Fruit fly (Drosophila melanogaster) whole organism, wandering third instar larva: ENCODE data around the gene CNMaR.
A peak's percentile ranks its signal among the peaks of the same experiment; 100 is the strongest.

ENCODE experiments used
- Abd-B ChIP-seq: fragments of >200 bp; optimal IDR thresholded peaks from 2 replicates; lab custom pipeline; 2017; ENCODE audit warnings: missing biosample characterization, missing genetic modification characterization
- CG32264 ChIP-seq: fragments of 200-800 bp; sonication (Bioruptor generic); optimal IDR thresholded peaks from 2 replicates; lab custom pipeline; 2016; ENCODE audit warnings: missing biosample characterization, missing genetic modification characterization
- CG9705 ChIP-seq: fragments of 200-800 bp; sonication (Bioruptor generic); optimal IDR thresholded peaks from 2 replicates; lab custom pipeline; 2018; ENCODE audit warnings: missing biosample characterization, mild to moderate bottlenecking, missing genetic modification characterization
- Dif ChIP-seq: fragments of 200-275, 200-300 bp; sonication (Bioruptor generic); optimal IDR thresholded peaks from 2 replicates; lab custom pipeline; 2018; ENCODE audit warnings: missing biosample characterization, missing genetic modification characterization; ENCODE audit not compliant: partially characterized antibody
- GATAd ChIP-seq: sonication (Bioruptor generic); optimal IDR thresholded peaks from 2 replicates; lab custom pipeline; 2016; ENCODE audit warnings: missing biosample characterization, missing genetic modification characterization
- HLH106 ChIP-seq: fragments of 200-800 bp; optimal IDR thresholded peaks from 3 replicates; lab custom pipeline; 2019; ENCODE audit warnings: missing biosample characterization, mild to moderate bottlenecking, missing genetic modification characterization, moderate library complexity
- Hnf4 ChIP-seq: fragments of 200-800 bp; sonication (Bioruptor generic); optimal IDR thresholded peaks from 2 replicates; lab custom pipeline; 2016; ENCODE audit warnings: missing biosample characterization, mild to moderate bottlenecking, missing genetic modification characterization
- Hr78 ChIP-seq: fragments of >200 bp; optimal IDR thresholded peaks from 2 replicates; lab custom pipeline; 2017; ENCODE audit warnings: missing biosample characterization, missing genetic modification characterization
- Hr83 ChIP-seq: fragments of 200-300 bp; sonication (Bioruptor generic); optimal IDR thresholded peaks from 2 replicates; lab custom pipeline; 2016; ENCODE audit warnings: missing biosample characterization, mild to moderate bottlenecking, missing genetic modification characterization, moderate library complexity; ENCODE audit not compliant: poor library complexity, severe bottlenecking
- Jra ChIP-seq: sonication (Bioruptor generic); optimal IDR thresholded peaks from 2 replicates; lab custom pipeline; 2016; ENCODE audit warnings: missing biosample characterization, missing genetic modification characterization
- N ChIP-seq: fragments of >200 bp; optimal IDR thresholded peaks from 2 replicates; lab custom pipeline; 2018; ENCODE audit warnings: missing biosample characterization, missing external identifiers, missing genetic modification characterization
- OdsH ChIP-seq: fragments of 200-800 bp; sonication (Bioruptor generic); optimal IDR thresholded peaks from 2 replicates; lab custom pipeline; 2016; ENCODE audit warnings: missing biosample characterization, mild to moderate bottlenecking, missing genetic modification characterization
- Rel ChIP-seq, 2 experiments: fragments of 200-800 bp; sonication (Bioruptor generic) in 1 of 2; optimal IDR thresholded peaks; 2 replicates in 1 of 2; 3 replicates in 1 of 2; lab custom pipeline; 2016 to 2019; ENCODE audit warnings: mild to moderate bottlenecking in 2 of 2, missing biosample characterization in 2 of 2, missing genetic modification characterization in 2 of 2, moderate library complexity in 1 of 2
- Sp1 ChIP-seq: fragments of 200-800 bp; sonication (Bioruptor generic); optimal IDR thresholded peaks from 3 replicates; lab custom pipeline; 2019; ENCODE audit warnings: missing biosample characterization, mild to moderate bottlenecking, missing genetic modification characterization, moderate library complexity
- Vsx2 ChIP-seq: fragments of 200-300, 225-300 bp; sonication (Bioruptor generic); optimal IDR thresholded peaks from 2 replicates; lab custom pipeline; 2018; ENCODE audit warnings: missing biosample characterization, missing genetic modification characterization; ENCODE audit not compliant: partially characterized antibody
- br ChIP-seq: fragments of 200-800 bp; sonication (Bioruptor generic); optimal IDR thresholded peaks from 2 replicates; lab custom pipeline; 2016; ENCODE audit warnings: missing biosample characterization, missing genetic modification characterization
- brk ChIP-seq: fragments of 200-800 bp; sonication (Bioruptor generic); optimal IDR thresholded peaks from 2 replicates; lab custom pipeline; 2016; ENCODE audit warnings: missing biosample characterization, mild to moderate bottlenecking, missing genetic modification characterization
- dmrt93B ChIP-seq: fragments of 200-800 bp; sonication (Bioruptor generic); optimal IDR thresholded peaks from 2 replicates; lab custom pipeline; 2018; ENCODE audit warnings: missing biosample characterization, mild to moderate bottlenecking, missing genetic modification characterization
- ey ChIP-seq: fragments of 200-800 bp; sonication (Bioruptor generic); optimal IDR thresholded peaks from 2 replicates; lab custom pipeline; 2016; ENCODE audit warnings: missing biosample characterization, missing genetic modification characterization
- foxo ChIP-seq, 2 experiments: fragments of 200-800 bp; sonication (Bioruptor generic); optimal IDR thresholded peaks; 2 replicates in 1 of 2; 3 replicates in 1 of 2; lab custom pipeline; 2016 to 2017; ENCODE audit warnings: missing biosample characterization in 2 of 2, missing genetic modification characterization in 2 of 2
- fru ChIP-seq: fragments of 200-800 bp; sonication (Bioruptor generic); optimal IDR thresholded peaks from 3 replicates; lab custom pipeline; 2016; ENCODE audit warnings: missing biosample characterization, mild to moderate bottlenecking, missing genetic modification characterization
- h ChIP-seq: fragments of 200-800 bp; sonication (Bioruptor generic); optimal IDR thresholded peaks from 3 replicates; lab custom pipeline; 2016; ENCODE audit warnings: missing biosample characterization, mild to moderate bottlenecking, missing genetic modification characterization
- jim ChIP-seq: fragments of 175-275, 200-325 bp; sonication (Bioruptor generic); optimal IDR thresholded peaks from 2 replicates; lab custom pipeline; 2016; ENCODE audit warnings: missing biosample characterization, mild to moderate bottlenecking, missing genetic modification characterization
- lola ChIP-seq: fragments of >200 bp; optimal IDR thresholded peaks from 2 replicates; lab custom pipeline; 2017; ENCODE audit warnings: missing biosample characterization, missing genetic modification characterization
- pan ChIP-seq: fragments of >200 bp; optimal IDR thresholded peaks from 2 replicates; lab custom pipeline; 2017
- psq ChIP-seq: fragments of 200-800 bp; sonication (Bioruptor generic); optimal IDR thresholded peaks from 3 replicates; lab custom pipeline; 2017; ENCODE audit warnings: missing biosample characterization, mild to moderate bottlenecking, missing genetic modification characterization, moderate library complexity
- rgr ChIP-seq: fragments of 200-800 bp; sonication (Bioruptor generic); optimal IDR thresholded peaks from 3 replicates; lab custom pipeline; 2016; ENCODE audit warnings: missing biosample characterization, mild to moderate bottlenecking, missing genetic modification characterization
- sage ChIP-seq: fragments of 200-800 bp; sonication (Bioruptor generic); optimal IDR thresholded peaks from 2 replicates; lab custom pipeline; 2016; ENCODE audit warnings: missing biosample characterization, mild to moderate bottlenecking, missing genetic modification characterization
- sv ChIP-seq: fragments of 200-800 bp; sonication (Bioruptor generic); optimal IDR thresholded peaks from 3 replicates; lab custom pipeline; 2016; ENCODE audit warnings: missing biosample characterization, missing genetic modification characterization
- usp ChIP-seq: fragments of >200 bp; optimal IDR thresholded peaks from 2 replicates; lab custom pipeline; 2017; ENCODE audit warnings: missing biosample characterization, missing genetic modification characterization
- woc ChIP-seq: sonication (Bioruptor generic); optimal IDR thresholded peaks from 2 replicates; lab custom pipeline; 2016; ENCODE audit warnings: missing biosample characterization, mild to moderate bottlenecking, missing genetic modification characterization

Gene CNMaR

dm6 chr3L:9637812-9638211, 6.1 kb upstream of the CNMaR start, which contains the start of gene CG8329:
CG8329 (plus strand) TSS chr3L:9638112.
- TF ChIP-seq GATAd (GFP tag; lab: Kevin White, UChicago) (no peak), pan (no peak), usp (GFP tag; lab: Kevin White, UChicago) (no peak), OdsH (GFP tag; lab: Kevin White, UChicago) (no peak), h (GFP tag; lab: Kevin White, UChicago) (no peak), woc (GFP tag; lab: Kevin White, UChicago) (no peak), N (GFP tag; lab: Kevin White, UChicago) (no peak), CG32264 (GFP tag; lab: Kevin White, UChicago) (no peak)

- no peak for TF ChIP-seq CG32264 (GFP tag; lab: Kevin White, UChicago)
- TF ChIP-seq fru (GFP tag; lab: Kevin White, UChicago): no peak
- no peak for TF ChIP-seq jim (GFP tag; lab: Kevin White, UChicago)
- no peak for TF ChIP-seq GATAd (GFP tag; lab: Kevin White, UChicago)
- no peak for TF ChIP-seq usp (GFP tag; lab: Kevin White, UChicago)
- TF ChIP-seq HLH106 (tag; lab: Kevin White, UChicago): no peak
Observed at dm6 chr3L:9638971-9639370, 4.9 kb upstream of the CNMaR start, which contains the start of gene CG18179. CG18179 (plus strand) TSS chr3L:9639271.

- TF ChIP-seq CG9705 (GFP tag; lab: Kevin White, UChicago): no peak
- no peak for TF ChIP-seq Hr78 (GFP tag; lab: Kevin White, UChicago)
Observed at dm6 chr3L:9640713-9641112, 3.2 kb upstream of the CNMaR start, which contains the start of gene CG18180. CG18180 (plus strand) TSS chr3L:9641013.

- no peak for TF ChIP-seq fru (GFP tag; lab: Kevin White, UChicago)
- no peak for TF ChIP-seq psq (GFP tag; lab: Kevin White, UChicago)
- TF ChIP-seq br (GFP tag; lab: Kevin White, UChicago): peak; percentile 5
- TF ChIP-seq N (GFP tag; lab: Kevin White, UChicago): no peak
- TF ChIP-seq ey: no peak
- no peak for TF ChIP-seq sage
- no peak for TF ChIP-seq brk
Observed at dm6 chr3L:9671372-9671771, 27.5 kb downstream of the CNMaR start.

dm6 chr3L:9674300-9674699, 30.4 kb downstream of the CNMaR start:
- TF ChIP-seq OdsH (GFP tag; lab: Kevin White, UChicago): no peak
- no peak for TF ChIP-seq foxo (GFP tag; optimal IDR thresholded peaks at IDR 0.05; lab: Kevin White, UChicago)
- no peak for TF ChIP-seq dmrt93B (GFP tag; lab: Kevin White, UChicago)
- no peak for TF ChIP-seq pan
- TF ChIP-seq, all 38 proteins: peak for 0

dm6 chr3L:9675528-9675963, 31.6 kb downstream of the CNMaR start:
- peak; percentile 9 for TF ChIP-seq fru (GFP tag; lab: Kevin White, UChicago)
- TF ChIP-seq Dif: peak; percentile 43
- peak; percentile 82 for TF ChIP-seq sage
- no peak for TF ChIP-seq sv (GFP tag; lab: Kevin White, UChicago)
- TF ChIP-seq woc (GFP tag; lab: Kevin White, UChicago): no peak
- no peak for TF ChIP-seq Hr83
- TF ChIP-seq foxo (GFP tag; optimal IDR thresholded peaks at IDR 0.05; lab: Kevin White, UChicago): peak in 1 of 2 experiments; percentile 77
- TF ChIP-seq Hnf4 (GFP tag; lab: Kevin White, UChicago): peak; percentile 32
- peak; percentile 59 for TF ChIP-seq br (GFP tag; lab: Kevin White, UChicago)
- TF ChIP-seq Sp1: peak; percentile 93
- TF ChIP-seq rgr (GFP tag; lab: Kevin White, UChicago): peak; percentile 18
- TF ChIP-seq Abd-B (GFP tag; lab: Kevin White, UChicago): no peak
- no peak for TF ChIP-seq lola (GFP tag; lab: Kevin White, UChicago)
- no peak for TF ChIP-seq Jra
- peak; percentile 59 for TF ChIP-seq CG9705 (GFP tag; lab: Kevin White, UChicago)
- peak; percentile 90 for TF ChIP-seq Rel (GFP tag; optimal IDR thresholded peaks at IDR 0.05; lab: Kevin White, UChicago)
- peak; percentile 74 for TF ChIP-seq Rel (tag; optimal IDR thresholded peaks at IDR 0.05; lab: Kevin White, UChicago)
- TF ChIP-seq Hr78 (GFP tag; lab: Kevin White, UChicago): no peak
- TF ChIP-seq h (GFP tag; lab: Kevin White, UChicago): peak; percentile 66
- TF ChIP-seq usp (GFP tag; lab: Kevin White, UChicago): no peak
- TF ChIP-seq Vsx2 (GFP tag; lab: Kevin White, UChicago): no peak
- TF ChIP-seq CG32264 (GFP tag; lab: Kevin White, UChicago): peak; percentile 77
- peak; percentile 25 for TF ChIP-seq HLH106 (tag; lab: Kevin White, UChicago)
- no peak for TF ChIP-seq dmrt93B (GFP tag; lab: Kevin White, UChicago)
- peak; percentile 83 for TF ChIP-seq jim (GFP tag; lab: Kevin White, UChicago)
- TF ChIP-seq psq (GFP tag; lab: Kevin White, UChicago): peak; percentile 42
- peak; percentile 13 for TF ChIP-seq OdsH (GFP tag; lab: Kevin White, UChicago)
